Fruit fly (Drosophila melanogaster) whole organism, pupa: ENCODE data around the gene xmas.

Experiments used
- CG10348 ChIP-seq: fragments of 200-800 bp; sonication (Bioruptor generic); IDR thresholded peaks from 2 replicates; pipeline ENCODE4 v1.3.6; 2022; ENCODE audit warnings: missing biosample characterization, missing genetic modification characterization
- CG15710 ChIP-seq: fragments of 200-800 bp; sonication (Bioruptor generic); optimal IDR thresholded peaks from 2 replicates; lab custom pipeline; 2018; ENCODE audit warnings: missing biosample characterization, mild to moderate bottlenecking, missing genetic modification characterization, moderate library complexity
- CG34367 ChIP-seq: fragments of 200-800 bp; sonication (Bioruptor generic); optimal IDR thresholded peaks from 2 replicates; lab custom pipeline; 2018; ENCODE audit warnings: missing biosample characterization, mild to moderate bottlenecking, missing genetic modification characterization
- CG4496 ChIP-seq: fragments of 200-800 bp; sonication (Bioruptor generic); IDR thresholded peaks from 3 replicates; pipeline ENCODE4 v1.3.6; 2022; ENCODE audit warnings: missing biosample characterization, missing genetic modification characterization
- CG8159 ChIP-seq: fragments of 200-800 bp; sonication (Bioruptor generic); optimal IDR thresholded peaks from 3 replicates; lab custom pipeline; 2018; ENCODE audit warnings: missing biosample characterization, mild to moderate bottlenecking, missing genetic modification characterization, moderate library complexity
- Ets98B ChIP-seq: fragments of 200-800 bp; sonication (Bioruptor generic); IDR thresholded peaks from 2 replicates; pipeline ENCODE4 v1.3.6; 2022; ENCODE audit warnings: missing biosample characterization, missing genetic modification characterization
- Pif1A ChIP-seq: fragments of 200-800 bp; sonication (Bioruptor generic); optimal IDR thresholded peaks from 3 replicates; lab custom pipeline; 2016; ENCODE audit warnings: missing biosample characterization, missing genetic modification characterization
- Pif1B ChIP-seq: fragments of 200-800 bp; sonication (Bioruptor generic); optimal IDR thresholded peaks from 3 replicates; lab custom pipeline; 2016; ENCODE audit warnings: missing biosample characterization, missing genetic modification characterization
- Snoo ChIP-seq: fragments of 200-800 bp; sonication (Bioruptor generic); optimal IDR thresholded peaks from 3 replicates; lab custom pipeline; 2017; ENCODE audit warnings: missing biosample characterization, mild to moderate bottlenecking, missing genetic modification characterization, inconsistent platforms
- fd96Ca ChIP-seq: fragments of 200-800 bp; sonication (Bioruptor generic); IDR thresholded peaks from 3 replicates; pipeline ENCODE4 v1.3.6; 2022; ENCODE audit warnings: missing biosample characterization, missing genetic modification characterization

DNA sequence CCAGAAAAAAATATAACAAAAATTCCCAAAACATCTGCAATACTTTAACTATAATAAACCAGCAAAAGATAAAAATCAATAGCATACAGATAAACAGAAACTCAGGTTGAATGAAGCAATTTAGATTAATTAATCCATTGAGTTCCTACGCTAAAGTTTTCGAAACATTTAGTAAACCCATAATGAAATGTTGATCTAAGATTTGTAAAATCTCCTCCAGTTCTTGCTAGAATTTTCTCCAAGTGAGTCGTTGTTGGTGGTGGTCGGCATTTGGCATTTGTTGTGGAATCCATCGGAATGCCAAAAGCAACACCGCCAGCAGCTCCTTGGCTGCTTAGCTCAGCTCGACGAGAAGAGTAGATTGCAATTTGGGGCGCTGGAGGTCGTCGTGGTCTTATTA is 29.1 kb upstream of the xmas start:
- TF ChIP-seq Pif1B (no peak), CG8159 (no peak), CG15710 (tag; lab: Kevin White, UChicago) (no peak), Snoo (no peak), fd96Ca (GFP tag; lab: Robert Waterston, UW) (no peak), Ets98B (no peak), CG4496 (GFP tag; lab: Robert Waterston, UW) (no peak), CG10348 (no peak), CG34367 (tag; lab: Kevin White, UChicago) (no peak), Pif1A (GFP tag; lab: Kevin White, UChicago) (no peak)
